Worm (Caenorhabditis elegans) whole organism, young adult: ENCODE data around the gene aakg-1.

Experiments
- B0019.2 ChIP-seq: fragments of 200-800 bp; sonication (Bioruptor generic); conservative IDR thresholded peaks from 2 replicates; pipeline ENCODE4 v1.3.6; 2022; ENCODE audit warnings: missing genetic modification reagents, missing genetic modification characterization, missing compliant biosample characterization
- C17E4.6 ChIP-seq: fragments of 200-800 bp; sonication (Bioruptor generic); IDR thresholded peaks from 2 replicates; pipeline ENCODE4 v1.3.6; 2022; ENCODE audit warnings: missing genetic modification reagents, missing genetic modification characterization, missing compliant biosample characterization
- F10E7.11 ChIP-seq: sonication (generic microtip); optimal IDR thresholded peaks from 2 replicates; lab custom pipeline; 2017; ENCODE audit warnings: mild to moderate bottlenecking, missing genetic modification characterization, moderate library complexity, missing compliant biosample characterization
- F33H1.4 ChIP-seq: fragments of 200-800 bp; sonication (Bioruptor generic); IDR thresholded peaks from 2 replicates; pipeline ENCODE4 v1.3.6; 2022; ENCODE audit warnings: missing genetic modification reagents, missing genetic modification characterization, missing compliant biosample characterization
- Y53F4B.3 ChIP-seq: fragments of 200-800 bp; sonication (Bioruptor generic); IDR thresholded peaks from 2 replicates; pipeline ENCODE4 v1.3.6; 2022; ENCODE audit warnings: missing genetic modification reagents, missing genetic modification characterization, missing compliant biosample characterization
- Y53G8AR.9 ChIP-seq: fragments of 200-800 bp; sonication (Bioruptor generic); conservative IDR thresholded peaks from 2 replicates; pipeline ENCODE4 v1.3.6; 2022; ENCODE audit warnings: missing genetic modification reagents, missing genetic modification characterization, missing compliant biosample characterization
- Y67H2A.10 ChIP-seq: fragments of 200-800 bp; sonication (Bioruptor generic); conservative IDR thresholded peaks from 2 replicates; pipeline ENCODE4 v1.3.6; 2022; ENCODE audit warnings: missing genetic modification reagents, missing genetic modification characterization, missing compliant biosample characterization
- Y79H2A.3 ChIP-seq: fragments of 200-800 bp; sonication (Bioruptor generic); conservative IDR thresholded peaks from 2 replicates; pipeline ENCODE4 v1.3.6; 2022; ENCODE audit warnings: missing genetic modification reagents, missing genetic modification characterization, missing compliant biosample characterization
- Y95B8A.8 ChIP-seq: fragments of 200-800 bp; sonication (Bioruptor generic); IDR thresholded peaks from 2 replicates; pipeline ENCODE4 v1.3.6; 2022; ENCODE audit warnings: missing genetic modification reagents, missing genetic modification characterization, missing compliant biosample characterization
- aptf-3 ChIP-seq: fragments of 200-800 bp; sonication (Bioruptor generic); IDR thresholded peaks from 2 replicates; pipeline ENCODE4 v1.3.6; 2022; ENCODE audit warnings: missing genetic modification characterization, missing compliant biosample characterization
- atf-7 ChIP-seq: sonication (generic microtip); optimal IDR thresholded peaks from 2 replicates; lab custom pipeline; 2017; ENCODE audit warnings: mild to moderate bottlenecking, missing genetic modification characterization, missing compliant biosample characterization
- attf-5 ChIP-seq: fragments of 200-800 bp; sonication (Bioruptor generic); optimal IDR thresholded peaks from 2 replicates; lab custom pipeline; 2018; ENCODE audit warnings: mild to moderate bottlenecking, missing genetic modification characterization, missing compliant biosample characterization
- bed-1 ChIP-seq: fragments of 200-800 bp; sonication (Bioruptor generic); IDR thresholded peaks from 2 replicates; pipeline ENCODE4 v1.3.6; 2022; ENCODE audit warnings: missing genetic modification reagents, missing genetic modification characterization, missing compliant biosample characterization
- bed-2 ChIP-seq: fragments of 200-800 bp; sonication (Bioruptor generic); IDR thresholded peaks from 2 replicates; pipeline ENCODE4 v1.3.6; 2022; ENCODE audit warnings: missing genetic modification reagents, missing genetic modification characterization, missing compliant biosample characterization
- cebp-1 ChIP-seq, 2 experiments: fragments of 200-800 bp in 1 of 2; sonication (Bioruptor generic) in 1 of 2; sonication (generic microtip) in 1 of 2; IDR thresholded peaks in 1 of 2; optimal IDR thresholded peaks in 1 of 2; 2 replicates each; pipeline versions ENCODE4 v1.3.6 to Lab custom; 2017 to 2022; ENCODE audit warnings: missing compliant biosample characterization in 2 of 2, missing genetic modification characterization in 2 of 2, mild to moderate bottlenecking in 1 of 2, missing genetic modification reagents in 1 of 2, moderate library complexity in 1 of 2
- ceh-58 ChIP-seq: fragments of 200-800 bp; sonication (Bioruptor generic); IDR thresholded peaks from 2 replicates; pipeline ENCODE4 v1.3.6; 2022; ENCODE audit warnings: missing genetic modification characterization, missing compliant biosample characterization
- die-1 ChIP-seq: sonication (generic microtip); optimal IDR thresholded peaks from 2 replicates; lab custom pipeline; 2016; ENCODE audit warnings: missing genotype, mild to moderate bottlenecking, missing genetic modification characterization, missing compliant biosample characterization
- egl-18 ChIP-seq: fragments of 200-800 bp; sonication (Bioruptor generic); IDR thresholded peaks from 2 replicates; pipeline ENCODE4 v1.3.6; 2022; ENCODE audit warnings: missing genetic modification reagents, missing genetic modification characterization, missing compliant biosample characterization
- hlh-26 ChIP-seq: fragments of 200-800 bp; sonication (Bioruptor generic); conservative IDR thresholded peaks from 2 replicates; pipeline ENCODE4 v1.3.6; 2022; ENCODE audit warnings: missing genetic modification reagents, missing genetic modification characterization, missing compliant biosample characterization
- hmg-1.2 ChIP-seq: fragments of 200-800 bp; sonication (Bioruptor generic); IDR thresholded peaks from 2 replicates; pipeline ENCODE4 v1.3.6; 2022; ENCODE audit warnings: missing genetic modification reagents, missing genetic modification characterization, missing compliant biosample characterization
- hmg-20 ChIP-seq: fragments of 200-800 bp; sonication (Bioruptor generic); IDR thresholded peaks from 2 replicates; pipeline ENCODE4 v1.3.6; 2022; ENCODE audit warnings: missing genetic modification reagents, missing genetic modification characterization, missing compliant biosample characterization
- hrde-1 ChIP-seq: sonication (generic microtip); optimal IDR thresholded peaks from 2 replicates; lab custom pipeline; 2016; ENCODE audit warnings: missing genetic modification characterization, mild to moderate bottlenecking, missing compliant biosample characterization, moderate library complexity, missing genotype, missing genetic modification reagents, borderline replicate concordance
- hsf-1 ChIP-seq: fragments of 200-800 bp; sonication (Bioruptor generic); IDR thresholded peaks from 2 replicates; pipeline ENCODE4 v1.3.6; 2022; ENCODE audit warnings: missing genetic modification reagents, missing genetic modification characterization, missing compliant biosample characterization
- lin-54 ChIP-seq: fragments of 200-800 bp; sonication (Bioruptor generic); optimal IDR thresholded peaks from 2 replicates; lab custom pipeline; 2018; ENCODE audit warnings: mild to moderate bottlenecking, missing genetic modification characterization, missing compliant biosample characterization
- lir-1 ChIP-seq: fragments of 200-800 bp; sonication (Bioruptor generic); conservative IDR thresholded peaks from 2 replicates; pipeline ENCODE4 v1.3.6; 2022; ENCODE audit warnings: missing genetic modification reagents, missing genetic modification characterization, missing compliant biosample characterization
- madf-10 ChIP-seq: sonication (generic microtip); optimal IDR thresholded peaks from 2 replicates; lab custom pipeline; 2016; ENCODE audit warnings: mild to moderate bottlenecking, missing genetic modification characterization, missing compliant biosample characterization
- madf-6 ChIP-seq: fragments of 200-800 bp; sonication (Bioruptor generic); IDR thresholded peaks from 2 replicates; pipeline ENCODE4 v1.3.6; 2022; ENCODE audit warnings: missing genetic modification reagents, missing genetic modification characterization, missing compliant biosample characterization
- madf-8 ChIP-seq: fragments of 200-800 bp; sonication (Bioruptor generic); conservative IDR thresholded peaks from 2 replicates; pipeline ENCODE4 v1.3.6; 2022; ENCODE audit warnings: missing genetic modification reagents, missing genetic modification characterization, missing compliant biosample characterization
- mes-4 ChIP-seq: sonication (generic microtip); optimal IDR thresholded peaks from 2 replicates; lab custom pipeline; 2016; ENCODE audit warnings: missing genotype, missing genetic modification characterization, missing compliant biosample characterization
- pha-4 ChIP-seq: fragments of 150-350 bp; sonication (generic microtip); optimal IDR thresholded peaks from 2 replicates; lab custom pipeline; 2014; ENCODE audit warnings: missing biosample characterization, missing genetic modification reagents, missing genetic modification characterization
- rcor-1 ChIP-seq: fragments of 200-800 bp; sonication (Bioruptor generic); IDR thresholded peaks from 2 replicates; pipeline ENCODE4 v1.3.6; 2022; ENCODE audit warnings: missing genetic modification reagents, missing genetic modification characterization, missing compliant biosample characterization
- rpc-1 ChIP-seq, 2 experiments: fragments of 150-350 bp in 1 of 2; sonication (generic microtip) in 1 of 2; optimal IDR thresholded peaks; 2 replicates each; lab custom pipeline; 2014 to 2018; ENCODE audit warnings: missing biosample characterization in 1 of 2, missing genetic modification characterization in 1 of 2, missing genetic modification reagents in 1 of 2, missing genotype in 1 of 2
- snpc-3.4 ChIP-seq: sonication (generic microtip); optimal IDR thresholded peaks from 2 replicates; lab custom pipeline; 2017; ENCODE audit warnings: missing genetic modification characterization, mild to moderate bottlenecking, missing compliant biosample characterization, antibody characterized with exemption, moderate library complexity, missing genotype, missing genetic modification reagents
- tlf-1 ChIP-seq: fragments of 200-800 bp; sonication (Bioruptor generic); optimal IDR thresholded peaks from 2 replicates; lab custom pipeline; 2018; ENCODE audit warnings: mild to moderate bottlenecking, missing genetic modification characterization, missing compliant biosample characterization
- unc-62 ChIP-seq: fragments of 150-350 bp; optimal IDR thresholded peaks from 2 replicates; lab custom pipeline; 2014; ENCODE audit warnings: missing biosample characterization, missing genetic modification reagents, missing genetic modification characterization
- ztf-18 ChIP-seq: sonication (generic microtip); optimal IDR thresholded peaks from 2 replicates; lab custom pipeline; 2016; ENCODE audit warnings: missing genotype, mild to moderate bottlenecking, missing genetic modification characterization, missing compliant biosample characterization
- ztf-6 ChIP-seq: fragments of 200-800 bp; sonication (Bioruptor generic); IDR thresholded peaks from 2 replicates; pipeline ENCODE4 v1.3.6; 2022; ENCODE audit warnings: missing genetic modification reagents, missing genetic modification characterization, missing compliant biosample characterization

aakg-1 gene

DNA sequence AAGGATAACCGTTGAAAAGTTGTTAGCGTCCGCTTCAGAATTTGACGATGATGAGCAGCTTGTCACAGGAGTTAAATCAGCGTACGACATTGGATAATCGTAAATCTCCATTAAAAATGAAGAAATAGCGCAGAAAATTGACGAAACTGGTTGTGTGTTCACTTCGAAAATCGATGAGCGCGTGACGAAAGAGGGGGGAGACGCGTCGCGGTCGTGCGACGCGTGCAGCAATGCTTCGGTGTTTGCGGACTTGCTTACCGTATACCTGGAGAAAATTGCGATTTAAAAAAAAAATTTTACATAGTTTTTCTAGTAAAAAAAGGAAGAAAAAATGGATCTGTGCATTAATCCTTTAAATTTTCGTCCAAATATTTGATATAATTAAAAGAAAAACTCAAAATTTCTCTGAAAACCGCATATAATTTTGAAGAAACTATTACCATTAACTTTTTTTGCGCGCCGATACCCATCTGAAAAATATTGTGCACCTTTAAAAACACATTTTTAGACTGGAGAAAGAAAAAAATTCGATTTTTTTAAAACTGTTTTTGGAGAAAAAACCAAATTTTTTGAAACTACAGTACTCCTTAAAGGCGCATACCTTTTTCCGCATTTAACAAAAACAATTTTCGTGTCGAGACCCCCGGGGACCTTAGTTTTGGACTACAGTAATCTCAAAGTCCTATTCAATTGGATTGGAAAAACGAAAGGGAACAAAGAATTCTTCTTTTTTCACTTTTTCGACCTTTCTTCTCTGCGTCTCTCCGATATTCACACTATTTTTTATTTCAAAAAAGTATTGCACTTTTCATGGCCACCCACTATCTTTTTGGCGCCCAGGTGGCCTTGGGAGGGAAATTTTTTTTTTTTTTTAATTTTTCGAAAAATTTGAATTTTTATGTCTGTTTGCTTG is 23.5 kb upstream of the aakg-1 start (continued):
- TF ChIP-seq Y53G8AR.9 (peak; percentile 74), lin-54 (GFP tag; lab: Kevin White, UChicago) (peak; percentile 56), aptf-3 (peak; percentile 72; the same call in 1 of the 2 replicates), rpc-1 (optimal IDR thresholded peaks at IDR 0.05; lab: Kevin White, UChicago) (peak; percentile 7), rpc-1 (tag; optimal IDR thresholded peaks at IDR 0.05; lab: Kevin White, UChicago) (no peak), Y79H2A.3 (0 out of 2 replicates have a peak, but pooled peaks have one; percentile 70), B0019.2 (GFP tag; lab: Robert Waterston, UW) (no peak; the same call in 1 of the 2 replicates), madf-6 (GFP tag; lab: Robert Waterston, UW) (peak; percentile 65), tlf-1 (GFP tag; lab: Kevin White, UChicago) (peak; percentile 1), bed-1 (GFP tag; lab: Robert Waterston, UW) (no peak), mes-4 (no peak), die-1 (tag; lab: Kevin White, UChicago) (no peak), hrde-1 (no peak), ztf-18 (tag; lab: Kevin White, UChicago) (no peak), madf-10 (tag; lab: Kevin White, UChicago) (peak; percentile 50), ztf-6 (GFP tag; lab: Robert Waterston, UW) (no peak), C17E4.6 (no peak), hmg-1.2 (GFP tag; lab: Robert Waterston, UW) (peak; percentile 84), F33H1.4 (GFP tag; lab: Robert Waterston, UW) (peak; percentile 43), egl-18 (0 out of 2 replicates have a peak, but pooled peaks have one; percentile 59), hsf-1 (GFP tag; lab: Robert Waterston, UW) (peak; percentile 64; the same call in 1 of the 2 replicates), Y53F4B.3 (GFP tag; lab: Robert Waterston, UW) (no peak), unc-62 (GFP tag; lab: Kevin White, UChicago) (no peak), bed-2 (no peak), atf-7 (tag; lab: Kevin White, UChicago) (peak; percentile 70), hlh-26 (GFP tag; lab: Robert Waterston, UW) (no peak), lir-1 (GFP tag; lab: Robert Waterston, UW) (peak; percentile 38; the same call in 1 of the 2 replicates), pha-4 (no peak), rcor-1 (GFP tag; lab: Robert Waterston, UW) (no peak), ceh-58 (GFP tag; lab: Robert Waterston, UW) (peak; percentile 87; the same call in 1 of the 2 replicates), attf-5 (GFP tag; lab: Kevin White, UChicago) (peak; percentile 85), Y67H2A.10 (peak; percentile 60), Y95B8A.8 (GFP tag; lab: Robert Waterston, UW) (peak; percentile 85), F10E7.11 (tag; lab: Kevin White, UChicago) (peak; percentile 61), snpc-3.4 (tag; lab: Kevin White, UChicago) (peak; percentile 1), madf-8 (GFP tag; lab: Robert Waterston, UW) (0 out of 2 replicates have a peak, but pooled peaks have one; percentile 12)

- TF ChIP-seq hmg-1.2 (GFP tag; lab: Robert Waterston, UW) (0 out of 2 replicates have a peak, but pooled peaks have one; percentile 17), cebp-1 (GFP tag; IDR thresholded peaks at IDR 0.05; lab: Robert Waterston, UW) (no peak), cebp-1 (tag; optimal IDR thresholded peaks at IDR 0.05; lab: Kevin White, UChicago) (no peak), hmg-20 (GFP tag; lab: Robert Waterston, UW) (no peak)
- TF ChIP-seq, all 124 proteins: peak for 1
Observed at ce11 chrIII:12595640-12596039, 20.4 kb upstream of the aakg-1 start.
